Fruit fly (Drosophila melanogaster) whole organism, embryonic: ENCODE data around the gene wds.
A peak's percentile ranks its signal among the peaks of the same experiment; 100 is the strongest.

Source experiments
- Abd-B ChIP-seq: fragments of 200-800 bp; sonication (Bioruptor generic); optimal IDR thresholded peaks from 2 replicates; lab custom pipeline; 2018; ENCODE audit warnings: missing biosample characterization, mild to moderate bottlenecking, missing genetic modification characterization, moderate library complexity
- Adf1 ChIP-seq: fragments of 200-800 bp; sonication (Bioruptor generic); IDR thresholded peaks from 2 replicates; pipeline ENCODE4 v1.3.6; 2022; ENCODE audit warnings: missing biosample characterization, missing genetic modification characterization
- Bdp1 ChIP-seq: fragments of 200-800 bp; sonication (Bioruptor generic); optimal IDR thresholded peaks from 3 replicates; lab custom pipeline; 2016; ENCODE audit warnings: missing biosample characterization, missing genetic modification characterization
- CG10366 ChIP-seq: fragments of 200-800 bp; sonication (Bioruptor generic); IDR thresholded peaks from 2 replicates; pipeline ENCODE4 v1.3.6; 2022; ENCODE audit warnings: missing biosample characterization, missing genetic modification characterization
- CG10462 ChIP-seq: fragments of 200-800 bp; sonication (Bioruptor generic); optimal IDR thresholded peaks from 2 replicates; lab custom pipeline; 2016; ENCODE audit warnings: missing biosample characterization, missing genetic modification characterization
- CG10959 ChIP-seq: fragments of 200-800 bp; sonication (Bioruptor generic); IDR thresholded peaks from 2 replicates; pipeline ENCODE4 v1.3.6; 2022; ENCODE audit warnings: missing biosample characterization, missing genetic modification characterization
- CG11504 ChIP-seq: fragments of 200-800 bp; sonication (Bioruptor generic); optimal IDR thresholded peaks from 3 replicates; lab custom pipeline; 2019; ENCODE audit warnings: missing biosample characterization, mild to moderate bottlenecking, missing genetic modification characterization, moderate library complexity
- CG11560 ChIP-seq: fragments of 200-800 bp; sonication (Bioruptor generic); IDR thresholded peaks from 3 replicates; pipeline ENCODE4 v1.3.6; 2022; ENCODE audit warnings: missing biosample characterization, missing genetic modification characterization
- CG12236 ChIP-seq: fragments of 200-800 bp; sonication (Bioruptor generic); optimal IDR thresholded peaks from 2 replicates; lab custom pipeline; 2016; ENCODE audit warnings: missing biosample characterization, missing genetic modification characterization
- CG12391 ChIP-seq: fragments of 200-800 bp; sonication (Bioruptor generic); optimal IDR thresholded peaks from 3 replicates; lab custom pipeline; 2018; ENCODE audit warnings: missing biosample characterization, mild to moderate bottlenecking, missing genetic modification characterization, moderate library complexity
- CG15011 ChIP-seq: fragments of 200-800 bp; sonication (Bioruptor generic); optimal IDR thresholded peaks from 3 replicates; lab custom pipeline; 2018; ENCODE audit warnings: missing biosample characterization, mild to moderate bottlenecking, missing genetic modification characterization
- CG15269 ChIP-seq: fragments of 200-800 bp; sonication (Bioruptor generic); optimal IDR thresholded peaks from 2 replicates; lab custom pipeline; 2018; ENCODE audit warnings: missing biosample characterization, mild to moderate bottlenecking, missing genetic modification characterization, moderate library complexity
- CG17186 ChIP-seq: fragments of 200-800 bp; sonication (Bioruptor generic); optimal IDR thresholded peaks from 3 replicates; lab custom pipeline; 2017; ENCODE audit warnings: missing biosample characterization, missing genetic modification reagents, missing genetic modification characterization
- CG17361 ChIP-seq: fragments of 200-800 bp; sonication (Bioruptor generic); IDR thresholded peaks from 3 replicates; pipeline ENCODE4 v1.3.6; 2022; ENCODE audit warnings: missing biosample characterization, missing genetic modification characterization
- CG17802 ChIP-seq: fragments of 200-800 bp; sonication (Bioruptor generic); optimal IDR thresholded peaks from 2 replicates; lab custom pipeline; 2018; ENCODE audit warnings: missing biosample characterization, mild to moderate bottlenecking, missing genetic modification characterization, moderate library complexity
- CG4282 ChIP-seq: fragments of 200-800 bp; sonication (Bioruptor generic); optimal IDR thresholded peaks from 2 replicates; lab custom pipeline; 2016; ENCODE audit warnings: missing biosample characterization, missing genetic modification characterization
- CG4360 ChIP-seq: fragments of 200-800 bp; sonication (Bioruptor generic); IDR thresholded peaks from 2 replicates; pipeline ENCODE4 v1.3.6; 2022; ENCODE audit warnings: missing biosample characterization, missing genetic modification characterization
- CG7357 ChIP-seq: fragments of 200-800 bp; sonication (Bioruptor generic); IDR thresholded peaks from 3 replicates; pipeline ENCODE4 v1.3.6; 2022; ENCODE audit warnings: missing biosample characterization, missing genetic modification characterization
- CG7839 ChIP-seq: fragments of 200-800 bp; sonication (Bioruptor generic); optimal IDR thresholded peaks from 3 replicates; lab custom pipeline; 2018; ENCODE audit warnings: missing biosample characterization, mild to moderate bottlenecking, missing genetic modification characterization, moderate library complexity
- Dad ChIP-seq: fragments of 200-800 bp; sonication (Bioruptor generic); optimal IDR thresholded peaks from 3 replicates; lab custom pipeline; 2016; ENCODE audit warnings: missing biosample characterization, missing genetic modification characterization
- Dbx ChIP-seq: fragments of 200-800 bp; sonication (Bioruptor generic); IDR thresholded peaks from 3 replicates; pipeline ENCODE4 v1.3.6; 2022; ENCODE audit warnings: missing biosample characterization, missing genetic modification characterization
- E2f2 ChIP-seq: fragments of 200-800 bp; sonication (Bioruptor generic); IDR thresholded peaks from 2 replicates; pipeline ENCODE4 v1.3.6; 2022; ENCODE audit warnings: missing biosample characterization, missing genetic modification characterization
- GATAe ChIP-seq: fragments of 200-800 bp; sonication (Bioruptor generic); conservative IDR thresholded peaks from 2 replicates; pipeline ENCODE4 v1.3.6; 2022; ENCODE audit warnings: missing biosample characterization, missing genetic modification characterization
- Lim3 ChIP-seq: fragments of 200-800 bp; sonication (Bioruptor generic); IDR thresholded peaks from 2 replicates; pipeline ENCODE4 v1.3.6; 2022; ENCODE audit warnings: missing biosample characterization, missing genetic modification characterization
- Max ChIP-seq: fragments of 200-800 bp; sonication (Bioruptor generic); optimal IDR thresholded peaks from 2 replicates; lab custom pipeline; 2016; ENCODE audit warnings: missing biosample characterization, mild to moderate bottlenecking, missing genetic modification characterization
- Sox100B ChIP-seq: fragments of 200-800 bp; sonication (Bioruptor generic); optimal IDR thresholded peaks from 3 replicates; lab custom pipeline; 2018; ENCODE audit warnings: missing biosample characterization, mild to moderate bottlenecking, missing genetic modification characterization
- Usf ChIP-seq: fragments of 200-800 bp; sonication (Bioruptor generic); optimal IDR thresholded peaks from 2 replicates; lab custom pipeline; 2017; ENCODE audit warnings: missing genotype, missing biosample characterization, missing genetic modification characterization
- abd-A ChIP-seq: fragments of 200-800 bp; sonication (Bioruptor generic); optimal IDR thresholded peaks from 3 replicates; lab custom pipeline; 2019; ENCODE audit warnings: missing biosample characterization, mild to moderate bottlenecking, missing genetic modification characterization, moderate library complexity
- aop ChIP-seq: fragments of 200-800 bp; sonication (Bioruptor generic); IDR thresholded peaks from 2 replicates; pipeline ENCODE4 v1.3.6; 2022; ENCODE audit warnings: missing biosample characterization, missing genetic modification characterization
- az2 ChIP-seq: fragments of 200-800 bp; sonication (Bioruptor generic); optimal IDR thresholded peaks from 3 replicates; lab custom pipeline; 2016; ENCODE audit warnings: missing biosample characterization, missing genetic modification characterization
- bcd ChIP-seq: fragments of 200-800 bp; sonication (Bioruptor generic); optimal IDR thresholded peaks from 2 replicates; lab custom pipeline; 2017; ENCODE audit warnings: missing biosample characterization, mild to moderate bottlenecking, missing genetic modification characterization
- chinmo ChIP-seq: fragments of 200-800 bp; sonication (Bioruptor generic); IDR thresholded peaks from 4 replicates; pipeline ENCODE4 v1.3.6; 2022; ENCODE audit warnings: missing biosample characterization, missing genetic modification characterization; ENCODE audit not compliant: partially characterized antibody
- corto ChIP-seq: fragments of 200-800 bp; sonication (Bioruptor generic); optimal IDR thresholded peaks from 2 replicates; lab custom pipeline; 2016; ENCODE audit warnings: missing biosample characterization, mild to moderate bottlenecking, missing genetic modification characterization, moderate library complexity
- crc ChIP-seq: fragments of 200-800 bp; sonication (Bioruptor generic); optimal IDR thresholded peaks from 2 replicates; lab custom pipeline; 2016; ENCODE audit warnings: missing biosample characterization, missing genetic modification characterization
- croc ChIP-seq: fragments of 200-800 bp; sonication (Bioruptor generic); conservative IDR thresholded peaks from 3 replicates; pipeline ENCODE4 v1.3.6; 2022; ENCODE audit warnings: missing biosample characterization, missing genetic modification characterization
- dan ChIP-seq: fragments of 200-800 bp; sonication (Bioruptor generic); IDR thresholded peaks from 2 replicates; pipeline ENCODE4 v1.3.6; 2022; ENCODE audit warnings: missing biosample characterization, missing genetic modification characterization
- dati ChIP-seq: fragments of 200-800 bp; sonication (Bioruptor generic); IDR thresholded peaks from 2 replicates; pipeline ENCODE4 v1.3.6; 2022; ENCODE audit warnings: missing biosample characterization, missing genetic modification characterization
- exex ChIP-seq: fragments of 200-800 bp; sonication (Bioruptor generic); optimal IDR thresholded peaks from 4 replicates; lab custom pipeline; 2018; ENCODE audit warnings: missing biosample characterization, mild to moderate bottlenecking, missing genetic modification characterization, moderate library complexity
- ftz-f1 ChIP-seq: fragments of 200-800 bp; sonication (Bioruptor generic); optimal IDR thresholded peaks from 2 replicates; lab custom pipeline; 2016; ENCODE audit warnings: missing biosample characterization, missing genetic modification characterization
- gce ChIP-seq: fragments of 200-800 bp; sonication (Bioruptor generic); IDR thresholded peaks from 3 replicates; pipeline ENCODE4 v1.3.6; 2022; ENCODE audit warnings: missing biosample characterization, missing genetic modification characterization
- gcm ChIP-seq: fragments of 200-800 bp; sonication (Bioruptor generic); optimal IDR thresholded peaks from 2 replicates; lab custom pipeline; 2019; ENCODE audit warnings: missing biosample characterization, mild to moderate bottlenecking, missing genetic modification characterization, moderate library complexity
- gcm2 ChIP-seq: fragments of 200-800 bp; sonication (Bioruptor generic); optimal IDR thresholded peaks from 2 replicates; lab custom pipeline; 2016; ENCODE audit warnings: missing biosample characterization, missing genetic modification characterization
- kah ChIP-seq: fragments of 200-800 bp; sonication (Bioruptor generic); optimal IDR thresholded peaks from 2 replicates; lab custom pipeline; 2018; ENCODE audit warnings: missing biosample characterization, mild to moderate bottlenecking, missing genetic modification characterization
- mam ChIP-seq: fragments of 200-800 bp; sonication (Bioruptor generic); optimal IDR thresholded peaks from 3 replicates; lab custom pipeline; 2016; ENCODE audit warnings: missing biosample characterization, missing genetic modification characterization
- otp ChIP-seq: fragments of 200-800 bp; sonication (Bioruptor generic); IDR thresholded peaks from 3 replicates; pipeline ENCODE4, ENCODE4 v1.3.6; 2022; ENCODE audit warnings: missing biosample characterization, missing genetic modification characterization
- pb ChIP-seq: fragments of 200-800 bp; sonication (Bioruptor generic); optimal IDR thresholded peaks from 3 replicates; lab custom pipeline; 2016; ENCODE audit warnings: missing biosample characterization, missing genetic modification characterization
- pnt ChIP-seq: fragments of 200-800 bp; sonication (Bioruptor generic); optimal IDR thresholded peaks from 3 replicates; lab custom pipeline; 2016; ENCODE audit warnings: missing biosample characterization, missing genetic modification characterization
- pzg ChIP-seq: fragments of 200-800 bp; sonication (Bioruptor generic); optimal IDR thresholded peaks from 3 replicates; lab custom pipeline; 2018; ENCODE audit warnings: missing biosample characterization, mild to moderate bottlenecking, missing genetic modification characterization, moderate library complexity
- sens-2 ChIP-seq: fragments of 200-800 bp; sonication (Bioruptor generic); IDR thresholded peaks from 2 replicates; pipeline ENCODE4 v1.3.6; 2022; ENCODE audit warnings: missing biosample characterization, missing genetic modification characterization
- tin ChIP-seq: fragments of 200-800 bp; sonication (Bioruptor generic); optimal IDR thresholded peaks from 3 replicates; lab custom pipeline; 2016; ENCODE audit warnings: missing biosample characterization, missing genetic modification characterization
- unpg ChIP-seq: fragments of 200-800 bp; sonication (Bioruptor generic); optimal IDR thresholded peaks from 3 replicates; lab custom pipeline; 2018; ENCODE audit warnings: missing biosample characterization, mild to moderate bottlenecking, missing genetic modification characterization, moderate library complexity

The wds gene

DNA sequence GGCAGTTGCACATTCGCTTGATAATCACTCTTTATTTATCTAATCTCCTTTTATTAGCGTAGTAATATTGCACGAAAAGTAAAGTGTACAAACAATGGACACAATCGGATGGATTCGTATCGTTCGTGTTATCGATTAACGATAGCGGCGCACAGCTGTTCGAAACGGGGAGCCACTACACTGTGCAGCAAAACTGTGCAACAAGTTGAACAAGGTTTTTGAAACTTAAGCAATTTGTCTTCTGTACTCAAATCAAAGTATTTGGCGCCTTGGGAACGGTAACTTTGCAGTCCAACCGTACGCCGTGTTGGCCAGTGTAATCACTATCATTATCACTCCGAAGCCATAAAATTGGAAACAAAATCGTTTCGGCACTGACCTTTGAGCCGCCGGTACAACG lies 33.9 kb downstream of the wds start, which contains the start of the genes Tsp3A and Seipin (continued):
- TF ChIP-seq CG11504 (no peak), crc (GFP tag; lab: Kevin White, UChicago) (peak; percentile 79), CG17802 (tag; lab: Kevin White, UChicago) (peak; percentile 54), Usf (GFP tag; lab: Kevin White, UChicago) (peak; percentile 65), CG10366 (GFP tag; lab: Robert Waterston, UW) (peak; percentile 86), tin (GFP tag; lab: Kevin White, UChicago) (peak; percentile 65), Abd-B (GFP tag; lab: Kevin White, UChicago) (peak; percentile 65), Adf1 (peak; percentile 68), CG4282 (GFP tag; lab: Kevin White, UChicago) (peak; percentile 8), croc (peak; percentile 36; the same call in 2 of the 3 replicates), CG12236 (GFP tag; lab: Kevin White, UChicago) (peak; percentile 12), Lim3 (GFP tag; lab: Robert Waterston, UW) (no peak), unpg (GFP tag; lab: Kevin White, UChicago) (peak; percentile 88), gce (peak; percentile 81; the same call in 1 of the 3 replicates), CG17186 (GFP tag; lab: Kevin White, UChicago) (peak; percentile 60), CG7357 (GFP tag; lab: Robert Waterston, UW) (peak; percentile 73), chinmo (GFP tag; lab: Robert Waterston, UW) (peak; percentile 75; the same call in 2 of the 4 replicates), exex (tag; lab: Kevin White, UChicago) (peak; percentile 95), CG10959 (GFP tag; lab: Robert Waterston, UW) (peak; percentile 51; the same call in 1 of the 2 replicates), CG7839 (no peak), CG11560 (tag; lab: Robert Waterston, UW) (peak; percentile 65; the same call in 2 of the 3 replicates), sens-2 (GFP tag; lab: Robert Waterston, UW) (peak; percentile 45), CG17361 (GFP tag; lab: Robert Waterston, UW) (peak; percentile 78), pzg (GFP tag; lab: Kevin White, UChicago) (peak; percentile 48), kah (GFP tag; lab: Kevin White, UChicago) (peak; percentile 79), pnt (peak; percentile 57), GATAe (GFP tag; lab: Robert Waterston, UW) (peak; percentile 80), gcm (GFP tag; lab: Kevin White, UChicago) (peak; percentile 67), CG15011 (GFP tag; lab: Kevin White, UChicago) (no peak), Dad (GFP tag; lab: Kevin White, UChicago) (peak; percentile 65), E2f2 (peak; percentile 71), CG10462 (GFP tag; lab: Kevin White, UChicago) (peak; percentile 46), Max (peak; percentile 68), Sox100B (GFP tag; lab: Kevin White, UChicago) (no peak), dan (GFP tag; lab: Robert Waterston, UW) (peak; percentile 38; the same call in 1 of the 2 replicates), Bdp1 (GFP tag; lab: Kevin White, UChicago) (peak; percentile 47), dati (GFP tag; lab: Robert Waterston, UW) (peak; percentile 79), Dbx (peak; percentile 86), ftz-f1 (GFP tag; lab: Kevin White, UChicago) (peak; percentile 65), gcm2 (GFP tag; lab: Kevin White, UChicago) (peak; percentile 58), abd-A (tag; lab: Kevin White, UChicago) (no peak), bcd (peak; percentile 87), otp (GFP tag; lab: Robert Waterston, UW) (peak; percentile 77), CG4360 (GFP tag; lab: Robert Waterston, UW) (peak; percentile 59), corto (GFP tag; lab: Kevin White, UChicago) (no peak), CG15269 (peak; percentile 88), CG12391 (tag; lab: Kevin White, UChicago) (peak; percentile 77), mam (GFP tag; lab: Kevin White, UChicago) (peak; percentile 84), pb (GFP tag; lab: Kevin White, UChicago) (peak; percentile 80), aop (GFP tag; lab: Robert Waterston, UW) (no peak; the same call in 1 of the 2 replicates), az2 (GFP tag; lab: Kevin White, UChicago) (peak; percentile 69)
